Fruit fly (Drosophila melanogaster) whole organism, embryonic: ENCODE data around the gene stet.
A peak's percentile ranks its signal among the peaks of the same experiment; 100 is the strongest.

ENCODE experiments used
- Awh ChIP-seq: fragments of 200-800 bp; sonication (Bioruptor generic); IDR thresholded peaks from 2 replicates; pipeline ENCODE4, ENCODE4 v1.3.6; 2022; ENCODE audit warnings: missing biosample characterization, missing genetic modification characterization
- B-H1 ChIP-seq: fragments of 200-800 bp; sonication (Bioruptor generic); IDR thresholded peaks from 3 replicates; pipeline ENCODE4 v1.3.6; 2022; ENCODE audit warnings: missing biosample characterization, missing genetic modification characterization
- Bteb2 ChIP-seq: fragments of 200-800 bp; sonication (Bioruptor generic); optimal IDR thresholded peaks from 2 replicates; lab custom pipeline; 2016; ENCODE audit warnings: missing biosample characterization, missing genetic modification characterization
- CG10147 ChIP-seq: fragments of 200-800 bp; sonication (Bioruptor generic); optimal IDR thresholded peaks from 2 replicates; lab custom pipeline; 2019; ENCODE audit warnings: missing biosample characterization, mild to moderate bottlenecking, missing genetic modification characterization, moderate library complexity
- CG10209 ChIP-seq: fragments of 200-800 bp; sonication (Bioruptor generic); optimal IDR thresholded peaks from 3 replicates; lab custom pipeline; 2017; ENCODE audit warnings: missing biosample characterization, mild to moderate bottlenecking, missing genetic modification characterization, missing genetic modification reagents
- CG10959 ChIP-seq: fragments of 200-800 bp; sonication (Bioruptor generic); IDR thresholded peaks from 2 replicates; pipeline ENCODE4 v1.3.6; 2022; ENCODE audit warnings: missing biosample characterization, missing genetic modification characterization
- CG12219 ChIP-seq: fragments of 200-800 bp; sonication (Bioruptor generic); optimal IDR thresholded peaks from 3 replicates; lab custom pipeline; 2018; ENCODE audit warnings: missing biosample characterization, mild to moderate bottlenecking, missing genetic modification characterization
- CG13296 ChIP-seq: fragments of 200-800 bp; sonication (Bioruptor generic); optimal IDR thresholded peaks from 3 replicates; lab custom pipeline; 2018; ENCODE audit warnings: missing biosample characterization, mild to moderate bottlenecking, missing genetic modification characterization
- CG14710 ChIP-seq: fragments of 200-800 bp; sonication (Bioruptor generic); optimal IDR thresholded peaks from 3 replicates; lab custom pipeline; 2019; ENCODE audit warnings: missing biosample characterization, mild to moderate bottlenecking, missing genetic modification characterization, moderate library complexity
- CG17359 ChIP-seq: fragments of 200-800 bp; sonication (Bioruptor generic); optimal IDR thresholded peaks from 3 replicates; lab custom pipeline; 2018; ENCODE audit warnings: missing biosample characterization, mild to moderate bottlenecking, missing genetic modification characterization, moderate library complexity
- CG2678 ChIP-seq: fragments of 200-800 bp; sonication (Bioruptor generic); optimal IDR thresholded peaks from 3 replicates; lab custom pipeline; 2019; ENCODE audit warnings: missing biosample characterization, mild to moderate bottlenecking, missing genetic modification characterization, moderate library complexity
- CG2889 ChIP-seq: fragments of 200-800 bp; sonication (Bioruptor generic); IDR thresholded peaks from 3 replicates; pipeline ENCODE4 v1.3.6; 2022; ENCODE audit warnings: missing biosample characterization, missing genetic modification characterization
- CG32767 ChIP-seq: fragments of 200-800 bp; sonication (Bioruptor generic); IDR thresholded peaks from 2 replicates; pipeline ENCODE4 v1.3.6; 2022; ENCODE audit warnings: missing biosample characterization, missing genetic modification characterization
- CG4730 ChIP-seq: fragments of 200-800 bp; sonication (Bioruptor generic); IDR thresholded peaks from 2 replicates; pipeline ENCODE4 v1.3.6; 2022; ENCODE audit warnings: missing biosample characterization, missing genetic modification characterization
- CG6654 ChIP-seq: fragments of 200-800 bp; sonication (Bioruptor generic); optimal IDR thresholded peaks from 2 replicates; lab custom pipeline; 2017; ENCODE audit warnings: missing biosample characterization, mild to moderate bottlenecking, missing genetic modification characterization
- CG6765 ChIP-seq: fragments of 200-800 bp; sonication (Bioruptor generic); optimal IDR thresholded peaks from 3 replicates; lab custom pipeline; 2017; ENCODE audit warnings: missing biosample characterization, mild to moderate bottlenecking, missing genetic modification characterization
- CG8089 ChIP-seq: fragments of 200-800 bp; sonication (Bioruptor generic); optimal IDR thresholded peaks from 3 replicates; lab custom pipeline; 2016; ENCODE audit warnings: missing biosample characterization, missing genetic modification characterization
- CG8290 ChIP-seq, 3 experiments: fragments of 200-800 bp; sonication (Bioruptor generic); optimal IDR thresholded peaks; 2 replicates each; lab custom pipeline; 2016 to 2019; ENCODE audit warnings: missing biosample characterization in 3 of 3, missing genetic modification characterization in 3 of 3, mild to moderate bottlenecking in 2 of 3, moderate library complexity in 1 of 3
- CG9817 ChIP-seq: fragments of 200-800 bp; sonication (Bioruptor generic); optimal IDR thresholded peaks from 2 replicates; lab custom pipeline; 2018; ENCODE audit warnings: missing biosample characterization, mild to moderate bottlenecking, missing genetic modification characterization, moderate library complexity
- Dad ChIP-seq: fragments of 200-800 bp; sonication (Bioruptor generic); optimal IDR thresholded peaks from 3 replicates; lab custom pipeline; 2016; ENCODE audit warnings: missing biosample characterization, missing genetic modification characterization
- ERR ChIP-seq: fragments of 200-800 bp; sonication (Bioruptor generic); optimal IDR thresholded peaks from 2 replicates; lab custom pipeline; 2016; ENCODE audit warnings: missing biosample characterization, missing genetic modification characterization
- HHEX ChIP-seq: fragments of 200-800 bp; sonication (Bioruptor generic); optimal IDR thresholded peaks from 3 replicates; lab custom pipeline; 2017; ENCODE audit warnings: missing biosample characterization, mild to moderate bottlenecking, missing genetic modification characterization, missing genetic modification reagents
- Hr3 ChIP-seq: fragments of 200-800 bp; sonication (Bioruptor generic); optimal IDR thresholded peaks from 3 replicates; lab custom pipeline; 2016; ENCODE audit warnings: missing biosample characterization, missing genetic modification characterization
- Mad ChIP-seq: fragments of 200-800 bp; sonication (Bioruptor generic); optimal IDR thresholded peaks from 2 replicates; lab custom pipeline; 2016; ENCODE audit warnings: missing biosample characterization, missing genetic modification characterization
- Ptx1 ChIP-seq: fragments of 200-800 bp; sonication (Bioruptor generic); IDR thresholded peaks from 2 replicates; pipeline ENCODE4 v1.3.6; 2022; ENCODE audit warnings: missing biosample characterization, missing genetic modification characterization
- amos ChIP-seq: fragments of 200-800 bp; sonication (Bioruptor generic); IDR thresholded peaks from 2 replicates; pipeline ENCODE4 v1.3.6; 2022; ENCODE audit warnings: missing biosample characterization, missing genetic modification characterization; ENCODE audit not compliant: partially characterized antibody
- crp ChIP-seq, 2 experiments: fragments of 200-800 bp; sonication (Bioruptor generic); optimal IDR thresholded peaks; 2 replicates in 1 of 2; 3 replicates in 1 of 2; lab custom pipeline; 2017; ENCODE audit warnings: missing biosample characterization in 2 of 2, missing genetic modification characterization in 2 of 2, mild to moderate bottlenecking in 1 of 2, moderate library complexity in 1 of 2
- da ChIP-seq: fragments of 200-800 bp; sonication (Bioruptor generic); optimal IDR thresholded peaks from 2 replicates; lab custom pipeline; 2016; ENCODE audit warnings: missing biosample characterization, missing genetic modification characterization
- dati ChIP-seq: fragments of 200-800 bp; sonication (Bioruptor generic); IDR thresholded peaks from 2 replicates; pipeline ENCODE4 v1.3.6; 2022; ENCODE audit warnings: missing biosample characterization, missing genetic modification characterization
- dm ChIP-seq: fragments of 200-800 bp; sonication (Bioruptor generic); optimal IDR thresholded peaks from 3 replicates; lab custom pipeline; 2016; ENCODE audit warnings: missing biosample characterization, missing genetic modification characterization
- ems ChIP-seq: fragments of 200-800 bp; sonication (Bioruptor generic); optimal IDR thresholded peaks from 3 replicates; lab custom pipeline; 2016; ENCODE audit warnings: missing biosample characterization, missing genetic modification characterization
- exex ChIP-seq: fragments of 200-800 bp; sonication (Bioruptor generic); optimal IDR thresholded peaks from 4 replicates; lab custom pipeline; 2018; ENCODE audit warnings: missing biosample characterization, mild to moderate bottlenecking, missing genetic modification characterization, moderate library complexity
- grau ChIP-seq: fragments of 200-800 bp; optimal IDR thresholded peaks from 3 replicates; lab custom pipeline; 2019; ENCODE audit warnings: missing biosample characterization, mild to moderate bottlenecking, missing genetic modification characterization, moderate library complexity
- ind ChIP-seq: fragments of 200-800 bp; sonication (Bioruptor generic); optimal IDR thresholded peaks from 3 replicates; lab custom pipeline; 2016; ENCODE audit warnings: missing biosample characterization, missing genetic modification characterization
- klu ChIP-seq: fragments of 200-800 bp; sonication (Bioruptor generic); IDR thresholded peaks from 2 replicates; pipeline ENCODE4 v1.3.6; 2022; ENCODE audit warnings: missing biosample characterization, missing genetic modification characterization
- knrl ChIP-seq: fragments of 200-800 bp; sonication (Bioruptor generic); IDR thresholded peaks from 3 replicates; pipeline ENCODE4 v1.3.6; 2022; ENCODE audit warnings: missing biosample characterization, missing genetic modification characterization; ENCODE audit not compliant: partially characterized antibody
- mld ChIP-seq: fragments of 200-800 bp; sonication (Bioruptor generic); IDR thresholded peaks from 3 replicates; pipeline ENCODE4 v1.3.6; 2022; ENCODE audit warnings: missing biosample characterization, missing genetic modification characterization; ENCODE audit not compliant: partially characterized antibody
- nerfin-2 ChIP-seq: fragments of 200-800 bp; sonication (Bioruptor generic); IDR thresholded peaks from 2 replicates; pipeline ENCODE4 v1.3.6; 2022; ENCODE audit warnings: missing biosample characterization, missing genetic modification characterization; ENCODE audit not compliant: partially characterized antibody
- nmo ChIP-seq: fragments of 200-800 bp; sonication (Bioruptor generic); optimal IDR thresholded peaks from 2 replicates; lab custom pipeline; 2018; ENCODE audit warnings: missing biosample characterization, mild to moderate bottlenecking, missing genetic modification characterization, moderate library complexity
- p53 ChIP-seq: fragments of 200-800 bp; sonication (Bioruptor generic); optimal IDR thresholded peaks from 2 replicates; lab custom pipeline; 2016; ENCODE audit warnings: missing biosample characterization, missing genetic modification characterization
- pita ChIP-seq: fragments of 200-800 bp; sonication (Bioruptor generic); optimal IDR thresholded peaks from 2 replicates; lab custom pipeline; 2017; ENCODE audit warnings: missing biosample characterization, mild to moderate bottlenecking, missing genetic modification characterization
- row ChIP-seq: fragments of 200-800 bp; sonication (Bioruptor generic); IDR thresholded peaks from 3 replicates; pipeline ENCODE4 v1.3.6; 2022; ENCODE audit warnings: missing biosample characterization, missing genetic modification characterization
- slp2 ChIP-seq: fragments of 200-800 bp; sonication (Bioruptor generic); optimal IDR thresholded peaks from 2 replicates; lab custom pipeline; 2016; ENCODE audit warnings: missing biosample characterization, missing genetic modification characterization
- so ChIP-seq: fragments of 200-800 bp; sonication (Bioruptor generic); IDR thresholded peaks from 3 replicates; pipeline ENCODE4 v1.3.6; 2022; ENCODE audit warnings: missing biosample characterization, missing genetic modification characterization
- sqz ChIP-seq: fragments of 200-800 bp; sonication (Bioruptor generic); optimal IDR thresholded peaks from 3 replicates; lab custom pipeline; 2018; ENCODE audit warnings: missing biosample characterization, mild to moderate bottlenecking, missing genetic modification characterization
- ssp ChIP-seq: fragments of 200-800 bp; sonication (Bioruptor generic); IDR thresholded peaks from 2 replicates; pipeline ENCODE4 v1.3.6; 2022; ENCODE audit warnings: missing biosample characterization, missing genetic modification characterization
- stc ChIP-seq: fragments of 200-800 bp; sonication (Bioruptor generic); IDR thresholded peaks from 2 replicates; pipeline ENCODE4 v1.3.6; 2022; ENCODE audit warnings: missing biosample characterization, missing genetic modification characterization
- twi ChIP-seq: fragments of 200-800 bp; optimal IDR thresholded peaks from 2 replicates; lab custom pipeline; 2019; ENCODE audit warnings: missing biosample characterization, mild to moderate bottlenecking, missing genetic modification characterization, moderate library complexity
- tx ChIP-seq: fragments of 200-800 bp; sonication (Bioruptor generic); optimal IDR thresholded peaks from 2 replicates; lab custom pipeline; 2016; ENCODE audit warnings: missing biosample characterization, missing genetic modification characterization

stet gene

dm6 chr3L:1502086-1502893 lies 12.9 kb upstream of the stet start, which contains the start of the genes hfp and Psa (continued):
- TF ChIP-seq klu: no peak
- TF ChIP-seq CG6765 (GFP tag; lab: Kevin White, UChicago): no peak
- TF ChIP-seq dm (GFP tag; lab: Kevin White, UChicago): no peak
- TF ChIP-seq CG2889 (GFP tag; lab: Robert Waterston, UW): no peak
- TF ChIP-seq row: peak; percentile 21; the same call in 1 of the 3 replicates
- no peak for TF ChIP-seq Awh (GFP tag; lab: Robert Waterston, UW)
- no peak for TF ChIP-seq CG8089 (GFP tag; lab: Kevin White, UChicago)
- no peak for TF ChIP-seq sqz (GFP tag; lab: Kevin White, UChicago)
- TF ChIP-seq ind: no peak
- TF ChIP-seq amos (GFP tag; lab: Robert Waterston, UW): peak; percentile 72; the same call in 1 of the 2 replicates
- no peak for TF ChIP-seq CG10209 (GFP tag; lab: Kevin White, UChicago)
- no peak for TF ChIP-seq CG4730
- no peak for TF ChIP-seq twi (tag; lab: Kevin White, UChicago)
- no peak for TF ChIP-seq tx
- peak; percentile 9; the same call in 1 of the 3 replicates for TF ChIP-seq mld (GFP tag; lab: Robert Waterston, UW)
- no peak; the same call in 1 of the 2 replicates for TF ChIP-seq CG10959 (GFP tag; lab: Robert Waterston, UW)
- TF ChIP-seq nerfin-2 (GFP tag; lab: Robert Waterston, UW): peak; percentile 60; the same call in 1 of the 2 replicates
- TF ChIP-seq ssp (GFP tag; lab: Robert Waterston, UW): no peak
- TF ChIP-seq B-H1: no peak
- no peak for TF ChIP-seq CG9817
- no peak for TF ChIP-seq stc (GFP tag; lab: Robert Waterston, UW)
- peak; percentile 51; the same call in 1 of the 3 replicates for TF ChIP-seq knrl (GFP tag; lab: Robert Waterston, UW)
- peak; percentile 27 for TF ChIP-seq CG14710 (tag; lab: Kevin White, UChicago)
- TF ChIP-seq CG10147 (GFP tag; lab: Kevin White, UChicago): no peak
- TF ChIP-seq ems: no peak
- no peak for TF ChIP-seq exex (tag; lab: Kevin White, UChicago)
- no peak for TF ChIP-seq HHEX
- TF ChIP-seq Mad (GFP tag; lab: Kevin White, UChicago): no peak
- TF ChIP-seq Ptx1 (GFP tag; lab: Robert Waterston, UW): no peak
- TF ChIP-seq CG8290 (GFP tag; optimal IDR thresholded peaks at IDR 0.05; lab: Kevin White, UChicago): no peak
- TF ChIP-seq CG8290 (tag; optimal IDR thresholded peaks at IDR 0.05; lab: Kevin White, UChicago): no peak
- TF ChIP-seq CG13296 (GFP tag; lab: Kevin White, UChicago): no peak
- TF ChIP-seq pita (GFP tag; lab: Kevin White, UChicago): no peak
- TF ChIP-seq CG32767 (GFP tag; lab: Robert Waterston, UW): peak; percentile 67
- TF ChIP-seq slp2 (GFP tag; lab: Kevin White, UChicago): no peak
- TF ChIP-seq da (GFP tag; lab: Kevin White, UChicago): no peak
- no peak for TF ChIP-seq nmo (GFP tag; lab: Kevin White, UChicago)
- TF ChIP-seq CG6654: no peak
- no peak for TF ChIP-seq Dad (GFP tag; lab: Kevin White, UChicago)
- 0 out of 3 replicates have a peak, but pooled peaks have one; percentile 37 for TF ChIP-seq so (GFP tag; lab: Robert Waterston, UW)
- no peak for TF ChIP-seq ERR (GFP tag; lab: Kevin White, UChicago)
- TF ChIP-seq crp (GFP tag; optimal IDR thresholded peaks at IDR 0.05; lab: Kevin White, UChicago): no peak
- TF ChIP-seq Hr3 (GFP tag; lab: Kevin White, UChicago): no peak
- no peak for TF ChIP-seq CG17359
- TF ChIP-seq grau (tag; lab: Kevin White, UChicago): peak; percentile 7
- no peak for TF ChIP-seq p53 (GFP tag; lab: Kevin White, UChicago)
- TF ChIP-seq dati (GFP tag; lab: Robert Waterston, UW): no peak
- TF ChIP-seq Bteb2 (GFP tag; lab: Kevin White, UChicago): no peak
- no peak for TF ChIP-seq CG12219
- no peak for TF ChIP-seq CG2678 (tag; lab: Kevin White, UChicago)
